Fruit fly (Drosophila melanogaster) whole organism, embryonic: ENCODE data around the gene wap.

Experiments
- ATbp ChIP-seq: fragments of 200-800 bp; sonication (Bioruptor generic); optimal IDR thresholded peaks from 2 replicates; lab custom pipeline; 2017; ENCODE audit warnings: missing biosample characterization, mild to moderate bottlenecking, missing genetic modification characterization, missing genetic modification reagents
- Bgb ChIP-seq: fragments of 200-800 bp; sonication (Bioruptor generic); IDR thresholded peaks from 2 replicates; pipeline ENCODE4 v1.3.6; 2022; ENCODE audit warnings: missing biosample characterization, missing genetic modification characterization; ENCODE audit not compliant: partially characterized antibody
- CG11085 ChIP-seq: fragments of 200-800 bp; sonication (Bioruptor generic); IDR thresholded peaks from 2 replicates; pipeline ENCODE4 v1.3.6; 2022; ENCODE audit warnings: missing biosample characterization, missing genetic modification characterization
- CG11695 ChIP-seq: fragments of 200-800 bp; sonication (Bioruptor generic); IDR thresholded peaks from 3 replicates; pipeline ENCODE4 v1.3.6; 2022; ENCODE audit warnings: missing biosample characterization, missing genetic modification characterization
- CG12155 ChIP-seq: fragments of 200-800 bp; sonication (Bioruptor generic); optimal IDR thresholded peaks from 3 replicates; lab custom pipeline; 2016; ENCODE audit warnings: missing biosample characterization, missing genetic modification characterization
- CG12769 ChIP-seq: fragments of 200-800 bp; sonication (Bioruptor generic); optimal IDR thresholded peaks from 2 replicates; lab custom pipeline; 2019; ENCODE audit warnings: missing biosample characterization, mild to moderate bottlenecking, missing genetic modification characterization, moderate library complexity
- CG15696 ChIP-seq: fragments of 200-800 bp; sonication (Bioruptor generic); optimal IDR thresholded peaks from 2 replicates; lab custom pipeline; 2019; ENCODE audit warnings: missing biosample characterization, mild to moderate bottlenecking, missing genetic modification characterization, moderate library complexity
- CG16815 ChIP-seq: fragments of 200-800 bp; sonication (Bioruptor generic); optimal IDR thresholded peaks from 3 replicates; lab custom pipeline; 2017; ENCODE audit warnings: missing biosample characterization, mild to moderate bottlenecking, missing genetic modification characterization
- CG17359 ChIP-seq: fragments of 200-800 bp; sonication (Bioruptor generic); optimal IDR thresholded peaks from 3 replicates; lab custom pipeline; 2018; ENCODE audit warnings: missing biosample characterization, mild to moderate bottlenecking, missing genetic modification characterization, moderate library complexity
- CG2120 ChIP-seq: fragments of 200-800 bp; sonication (Bioruptor generic); optimal IDR thresholded peaks from 3 replicates; lab custom pipeline; 2016; ENCODE audit warnings: missing biosample characterization, missing genetic modification characterization
- CG2712 ChIP-seq: fragments of 200-800 bp; optimal IDR thresholded peaks from 3 replicates; lab custom pipeline; 2019; ENCODE audit warnings: missing biosample characterization, mild to moderate bottlenecking, missing genetic modification characterization, moderate library complexity
- CG32772 ChIP-seq: fragments of 200-800 bp; sonication (Bioruptor generic); IDR thresholded peaks from 2 replicates; pipeline ENCODE4 v1.3.6; 2022; ENCODE audit warnings: missing biosample characterization, missing genetic modification characterization
- CG3281 ChIP-seq: fragments of 200-800 bp; sonication (Bioruptor generic); optimal IDR thresholded peaks from 3 replicates; lab custom pipeline; 2017; ENCODE audit warnings: missing biosample characterization, mild to moderate bottlenecking, missing genetic modification characterization
- CG34422 ChIP-seq: fragments of 200-800 bp; sonication (Bioruptor generic); IDR thresholded peaks from 3 replicates; pipeline ENCODE4 v1.3.6; 2022; ENCODE audit warnings: missing biosample characterization, missing genetic modification characterization
- CG6175 ChIP-seq: fragments of 200-800 bp; sonication (Bioruptor generic); IDR thresholded peaks from 3 replicates; pipeline ENCODE4 v1.3.6; 2022; ENCODE audit warnings: missing biosample characterization, missing genetic modification characterization
- CG8765 ChIP-seq: fragments of 200-800 bp; sonication (Bioruptor generic); IDR thresholded peaks from 2 replicates; pipeline ENCODE4 v1.3.6; 2022; ENCODE audit warnings: missing biosample characterization, missing genetic modification characterization
- CoRest ChIP-seq: fragments of 200-800 bp; sonication (Bioruptor generic); optimal IDR thresholded peaks from 3 replicates; lab custom pipeline; 2018; ENCODE audit warnings: missing biosample characterization, mild to moderate bottlenecking, missing genetic modification characterization, moderate library complexity
- Dek ChIP-seq: fragments of 200-800 bp; sonication (Bioruptor generic); optimal IDR thresholded peaks from 3 replicates; lab custom pipeline; 2019; ENCODE audit warnings: missing biosample characterization, mild to moderate bottlenecking, missing genetic modification characterization, moderate library complexity
- Kr ChIP-seq: fragments of 200-800 bp; sonication (Bioruptor generic); optimal IDR thresholded peaks from 2 replicates; lab custom pipeline; 2017; ENCODE audit warnings: missing biosample characterization, mild to moderate bottlenecking, missing genetic modification characterization
- MESR4 ChIP-seq: fragments of 200-800 bp; sonication (Bioruptor generic); optimal IDR thresholded peaks from 2 replicates; lab custom pipeline; 2018; ENCODE audit warnings: missing biosample characterization, mild to moderate bottlenecking, missing genetic modification characterization, moderate library complexity
- Med ChIP-seq: fragments of 200-800 bp; sonication (Bioruptor generic); peaks from one replicate; lab custom pipeline; 2016; ENCODE audit warnings: missing biosample characterization, missing genetic modification characterization, mild to moderate bottlenecking, inconsistent platforms, moderate library complexity
- Nf-YB ChIP-seq: fragments of 200-800 bp; sonication (Bioruptor generic); optimal IDR thresholded peaks from 3 replicates; lab custom pipeline; 2019; ENCODE audit warnings: missing biosample characterization, mild to moderate bottlenecking, missing genetic modification characterization, moderate library complexity
- Opbp ChIP-seq: fragments of 200-800 bp; sonication (Bioruptor generic); IDR thresholded peaks from 3 replicates; pipeline ENCODE4 v1.3.6; 2022; ENCODE audit warnings: missing biosample characterization, missing genetic modification characterization; ENCODE audit not compliant: partially characterized antibody
- Ptx1 ChIP-seq: fragments of 200-800 bp; sonication (Bioruptor generic); IDR thresholded peaks from 2 replicates; pipeline ENCODE4 v1.3.6; 2022; ENCODE audit warnings: missing biosample characterization, missing genetic modification characterization
- abd-A ChIP-seq: fragments of 200-800 bp; sonication (Bioruptor generic); optimal IDR thresholded peaks from 3 replicates; lab custom pipeline; 2019; ENCODE audit warnings: missing biosample characterization, mild to moderate bottlenecking, missing genetic modification characterization, moderate library complexity
- btn ChIP-seq: fragments of 200-800 bp; sonication (Bioruptor generic); optimal IDR thresholded peaks from 2 replicates; lab custom pipeline; 2016; ENCODE audit warnings: missing biosample characterization, missing genetic modification characterization
- caup ChIP-seq: fragments of 200-800 bp; sonication (Bioruptor generic); optimal IDR thresholded peaks from 3 replicates; lab custom pipeline; 2017; ENCODE audit warnings: missing biosample characterization, mild to moderate bottlenecking, missing genetic modification characterization, moderate library complexity; ENCODE audit not compliant: severe bottlenecking
- chinmo ChIP-seq: fragments of 200-800 bp; sonication (Bioruptor generic); IDR thresholded peaks from 4 replicates; pipeline ENCODE4 v1.3.6; 2022; ENCODE audit warnings: missing biosample characterization, missing genetic modification characterization; ENCODE audit not compliant: partially characterized antibody
- crp ChIP-seq, 2 experiments: fragments of 200-800 bp; sonication (Bioruptor generic); optimal IDR thresholded peaks; 2 replicates in 1 of 2; 3 replicates in 1 of 2; lab custom pipeline; 2017; ENCODE audit warnings: missing biosample characterization in 2 of 2, missing genetic modification characterization in 2 of 2, mild to moderate bottlenecking in 1 of 2, moderate library complexity in 1 of 2
- disco-r ChIP-seq: fragments of 200-800 bp; sonication (Bioruptor generic); optimal IDR thresholded peaks from 2 replicates; lab custom pipeline; 2016; ENCODE audit warnings: missing biosample characterization, missing genetic modification characterization
- fd3F ChIP-seq: fragments of 200-800 bp; sonication (Bioruptor generic); optimal IDR thresholded peaks from 2 replicates; lab custom pipeline; 2018; ENCODE audit warnings: missing biosample characterization, mild to moderate bottlenecking, missing genetic modification characterization, moderate library complexity
- gem ChIP-seq: fragments of 200-800 bp; sonication (Bioruptor generic); optimal IDR thresholded peaks from 2 replicates; lab custom pipeline; 2019; ENCODE audit warnings: missing biosample characterization, mild to moderate bottlenecking, missing genetic modification characterization, moderate library complexity
- insv ChIP-seq, 2 experiments: fragments of 200-800 bp; sonication (Bioruptor generic); optimal IDR thresholded peaks; 3 replicates each; lab custom pipeline; 2016 to 2018; ENCODE audit warnings: missing biosample characterization in 2 of 2, missing genetic modification characterization in 2 of 2
- kay ChIP-seq: fragments of 200-800 bp; sonication (Bioruptor generic); optimal IDR thresholded peaks from 2 replicates; lab custom pipeline; 2016; ENCODE audit warnings: missing biosample characterization, missing genetic modification characterization
- lilli ChIP-seq: fragments of 200-800 bp; sonication (Bioruptor generic); optimal IDR thresholded peaks from 3 replicates; lab custom pipeline; 2016; ENCODE audit warnings: missing biosample characterization, missing genetic modification characterization
- psq ChIP-seq: fragments of 200-800 bp; sonication (Bioruptor generic); optimal IDR thresholded peaks from 2 replicates; lab custom pipeline; 2017; ENCODE audit warnings: missing biosample characterization, missing genetic modification characterization
- rib ChIP-seq: fragments of 200-800 bp; sonication (Bioruptor generic); IDR thresholded peaks from 2 replicates; pipeline ENCODE4 v1.3.6; 2022; ENCODE audit warnings: missing biosample characterization, missing genetic modification characterization
- row ChIP-seq: fragments of 200-800 bp; sonication (Bioruptor generic); IDR thresholded peaks from 3 replicates; pipeline ENCODE4 v1.3.6; 2022; ENCODE audit warnings: missing biosample characterization, missing genetic modification characterization
- sd ChIP-seq: fragments of 200-800 bp; sonication (Bioruptor generic); optimal IDR thresholded peaks from 3 replicates; lab custom pipeline; 2018; ENCODE audit warnings: missing biosample characterization, mild to moderate bottlenecking, missing genetic modification characterization, moderate library complexity
- sens ChIP-seq: fragments of 200-800 bp; sonication (Bioruptor generic); peaks from one replicate; lab custom pipeline; 2016; ENCODE audit warnings: missing biosample characterization, missing genetic modification characterization
- sima ChIP-seq: fragments of 200-800 bp; sonication (Bioruptor generic); optimal IDR thresholded peaks from 2 replicates; lab custom pipeline; 2016; ENCODE audit warnings: missing biosample characterization, missing genetic modification characterization
- slbo ChIP-seq: fragments of 200-800 bp; sonication (Bioruptor generic); IDR thresholded peaks from 2 replicates; pipeline ENCODE4 v1.3.6; 2022; ENCODE audit warnings: missing biosample characterization, missing genetic modification characterization
- ssp ChIP-seq: fragments of 200-800 bp; sonication (Bioruptor generic); IDR thresholded peaks from 2 replicates; pipeline ENCODE4 v1.3.6; 2022; ENCODE audit warnings: missing biosample characterization, missing genetic modification characterization
- tup ChIP-seq: fragments of 200-800 bp; sonication (Bioruptor generic); optimal IDR thresholded peaks from 2 replicates; lab custom pipeline; 2016; ENCODE audit warnings: missing biosample characterization, mild to moderate bottlenecking, missing genetic modification characterization, moderate library complexity
- vvl ChIP-seq: fragments of 200-800 bp; sonication (Bioruptor generic); IDR thresholded peaks from 2 replicates; pipeline ENCODE4 v1.3.6; 2022; ENCODE audit warnings: missing biosample characterization, missing genetic modification characterization

wap gene

dm6 chrX:22479207-22479820, 24.1 kb upstream of the wap start (continued):
- TF ChIP-seq CG11085 (GFP tag; lab: Robert Waterston, UW) (no peak), kay (GFP tag; lab: Kevin White, UChicago) (no peak), disco-r (GFP tag; lab: Kevin White, UChicago) (no peak), Nf-YB (GFP tag; lab: Kevin White, UChicago) (no peak)
- TF ChIP-seq, all 482 proteins: peak for 49

dm6 chrX:22477689-22478590, 22.7 kb upstream of the wap start:
- TF ChIP-seq row = peak; percentile 23; the same call in 1 of the 3 replicates
- TF ChIP-seq CG3281 (GFP tag; lab: Kevin White, UChicago) = peak; percentile 32
- TF ChIP-seq CoRest = peak; percentile 18
- no peak for TF ChIP-seq CG6175 (GFP tag; lab: Robert Waterston, UW)
- peak; percentile 17; the same call in 1 of the 2 replicates for TF ChIP-seq slbo (GFP tag; lab: Robert Waterston, UW)
- TF ChIP-seq caup = no peak
- TF ChIP-seq CG12769 (tag; lab: Kevin White, UChicago) = peak; percentile 0
- TF ChIP-seq Med (GFP tag; lab: Kevin White, UChicago) = peak; percentile 59
- no peak for TF ChIP-seq ATbp (GFP tag; lab: Kevin White, UChicago)
- no peak for TF ChIP-seq CG34422 (GFP tag; lab: Robert Waterston, UW)
- TF ChIP-seq tup (GFP tag; lab: Kevin White, UChicago) = no peak
- TF ChIP-seq Ptx1 = 0 out of 2 replicates have a peak, but pooled peaks have one; percentile 10
- peak; percentile 41 for TF ChIP-seq CG2120 (GFP tag; lab: Kevin White, UChicago)
- TF ChIP-seq CG16815 = no peak
- no peak for TF ChIP-seq rib (GFP tag; lab: Robert Waterston, UW)
- peak; percentile 20 for TF ChIP-seq gem
- no peak for TF ChIP-seq MESR4 (GFP tag; lab: Kevin White, UChicago)
- no peak for TF ChIP-seq insv (GFP tag; optimal IDR thresholded peaks at IDR 0.05; lab: Kevin White, UChicago)
- no peak for TF ChIP-seq abd-A (tag; lab: Kevin White, UChicago)
- TF ChIP-seq crp (GFP tag; optimal IDR thresholded peaks at IDR 0.05; lab: Kevin White, UChicago) = peak in 1 of 2 experiments; percentile 16
- no peak for TF ChIP-seq psq (GFP tag; lab: Kevin White, UChicago)
- TF ChIP-seq sima (GFP tag; lab: Kevin White, UChicago) = no peak
- peak; percentile 12 for TF ChIP-seq fd3F (GFP tag; lab: Kevin White, UChicago)
- TF ChIP-seq ssp (GFP tag; lab: Robert Waterston, UW) = no peak
- no peak for TF ChIP-seq Opbp (GFP tag; lab: Robert Waterston, UW)
- TF ChIP-seq Dek (tag; lab: Kevin White, UChicago) = no peak
- TF ChIP-seq CG8765 (GFP tag; lab: Robert Waterston, UW) = no peak
- 0 out of 2 replicates have a peak, but pooled peaks have one; percentile 10 for TF ChIP-seq Bgb (GFP tag; lab: Robert Waterston, UW)
- peak; percentile 21 for TF ChIP-seq sd (tag; lab: Kevin White, UChicago)
- TF ChIP-seq vvl = peak; percentile 66
- peak; percentile 7 for TF ChIP-seq CG2712 (tag; lab: Kevin White, UChicago)
- TF ChIP-seq Kr (GFP tag; lab: Kevin White, UChicago) = no peak
- TF ChIP-seq CG11695 (GFP tag; lab: Robert Waterston, UW) = peak; percentile 73
- peak; percentile 18 for TF ChIP-seq lilli
- TF ChIP-seq btn (GFP tag; lab: Kevin White, UChicago) = no peak
- TF ChIP-seq CG17359 (tag; lab: Kevin White, UChicago) = peak; percentile 4
- no peak for TF ChIP-seq CG12155 (GFP tag; lab: Kevin White, UChicago)
- TF ChIP-seq chinmo (GFP tag; lab: Robert Waterston, UW) = peak; percentile 57; the same call in 1 of the 4 replicates
- no peak for TF ChIP-seq CG15696 (tag; lab: Kevin White, UChicago)
- TF ChIP-seq sens (GFP tag; lab: Kevin White, UChicago) = peak; percentile 83
- TF ChIP-seq CG32772 (GFP tag; lab: Robert Waterston, UW) = peak; percentile 38; the same call in 1 of the 2 replicates
